Worm (Caenorhabditis elegans): Measurements from ENCODE around the gene B0024.4.

B0024.4 gene

ce11 chrV:10323537-10323936 is 26.3 kb downstream of the B0024.4 start:
- TF ChIP-seq mab-5 (tag; optimal IDR thresholded peaks at IDR 0.05) (no peak), sem-2 (GFP tag; optimal IDR thresholded peaks at IDR 0.05) (no peak), sptf-1 (tag; optimal IDR thresholded peaks at IDR 0.05) (no peak), lsy-2 (tag; optimal IDR thresholded peaks at IDR 0.05) (no peak), snpc-4 (tag; optimal IDR thresholded peaks at IDR 0.05) (no peak), ceh-83 (GFP tag; optimal IDR thresholded peaks at IDR 0.05) (no peak), pha-4 (tag; optimal IDR thresholded peaks at IDR 0.05) (no peak), ztf-11 (tag; optimal IDR thresholded peaks at IDR 0.05) (no peak), mep-1 (tag; optimal IDR thresholded peaks at IDR 0.05) (no peak), unc-120 (tag; optimal IDR thresholded peaks at IDR 0.05; ENCODE audit: poor library complexity, severe bottlenecking) (no peak), bed-3 (GFP tag; optimal IDR thresholded peaks at IDR 0.05) (no peak), elt-3 (tag; optimal IDR thresholded peaks at IDR 0.05) (no peak), nhr-28 (tag; optimal IDR thresholded peaks at IDR 0.05) (no peak), unc-62 (GFP tag; optimal IDR thresholded peaks at IDR 0.05) (no peak), mls-2 (tag; optimal IDR thresholded peaks at IDR 0.05) (no peak), drap-1 (GFP tag; optimal IDR thresholded peaks at IDR 0.05) (no peak), hlh-1 (tag; optimal IDR thresholded peaks at IDR 0.05) (no peak), nhr-237 (tag; optimal IDR thresholded peaks at IDR 0.05) (no peak)

ce11 chrV:10328080-10328479 is 30.9 kb downstream of the B0024.4 start:
- TF ChIP-seq mab-5 (tag; optimal IDR thresholded peaks at IDR 0.05), result no peak
- TF ChIP-seq flh-1 (GFP tag; optimal IDR thresholded peaks at IDR 0.05), result no peak
- TF ChIP-seq sptf-1 (tag; optimal IDR thresholded peaks at IDR 0.05), result no peak
- TF ChIP-seq ztf-11 (tag; optimal IDR thresholded peaks at IDR 0.05), result no peak
- no peak for TF ChIP-seq elt-3 (tag; optimal IDR thresholded peaks at IDR 0.05)
- TF ChIP-seq unc-39 (tag; optimal IDR thresholded peaks at IDR 0.05), result no peak
- TF ChIP-seq nhr-28 (tag; optimal IDR thresholded peaks at IDR 0.05), result no peak
- TF ChIP-seq nhr-76 (tag; optimal IDR thresholded peaks at IDR 0.05), result no peak
- no peak for TF ChIP-seq ceh-39 (tag; optimal IDR thresholded peaks at IDR 0.05)
- TF ChIP-seq unc-62 (GFP tag; optimal IDR thresholded peaks at IDR 0.05), result no peak
- no peak for TF ChIP-seq tbx-8 (GFP tag; optimal IDR thresholded peaks at IDR 0.05)
- no peak for TF ChIP-seq zip-8 (tag; optimal IDR thresholded peaks at IDR 0.05)
- no peak for TF ChIP-seq lin-32 (GFP tag; optimal IDR thresholded peaks at IDR 0.05)
- no peak for TF ChIP-seq nhr-12 (tag; optimal IDR thresholded peaks at IDR 0.05)
- no peak for TF ChIP-seq mep-1 (tag; optimal IDR thresholded peaks at IDR 0.05)
- no peak for TF ChIP-seq ces-1 (GFP tag; optimal IDR thresholded peaks at IDR 0.05)
- no peak for TF ChIP-seq ceh-83 (GFP tag; optimal IDR thresholded peaks at IDR 0.05)
- no peak for TF ChIP-seq M03D4.4 (tag; optimal IDR thresholded peaks at IDR 0.05)

- TF ChIP-seq bed-3 (GFP tag; optimal IDR thresholded peaks at IDR 0.05) (no peak), lsy-2 (tag; optimal IDR thresholded peaks at IDR 0.05) (no peak), tbx-8 (GFP tag; optimal IDR thresholded peaks at IDR 0.05) (no peak), elt-3 (tag; optimal IDR thresholded peaks at IDR 0.05) (no peak), unc-62 (GFP tag; optimal IDR thresholded peaks at IDR 0.05) (no peak), ceh-83 (GFP tag; optimal IDR thresholded peaks at IDR 0.05) (no peak), M03D4.4 (tag; optimal IDR thresholded peaks at IDR 0.05) (no peak)
Observed at ce11 chrV:10332012-10332411, 34.8 kb downstream of the B0024.4 start, which contains the start of gene crm-1. Gene crm-1 (minus strand): TSS chrV:10332112.

ce11 chrV:10333843-10334242 is 36.6 kb downstream of the B0024.4 start:
- no peak for TF ChIP-seq zip-8 (tag; optimal IDR thresholded peaks at IDR 0.05)
- TF ChIP-seq nhr-12 (tag; optimal IDR thresholded peaks at IDR 0.05), result no peak
- TF ChIP-seq mep-1 (tag; optimal IDR thresholded peaks at IDR 0.05), result no peak
- TF ChIP-seq elt-1 (tag; optimal IDR thresholded peaks at IDR 0.05; ENCODE audit: borderline replicate concordance, insufficient read depth), result no peak
- no peak for TF ChIP-seq M03D4.4 (tag; optimal IDR thresholded peaks at IDR 0.05)
- no peak for TF ChIP-seq ces-1 (GFP tag; optimal IDR thresholded peaks at IDR 0.05)
- no peak for TF ChIP-seq nhr-28 (tag; optimal IDR thresholded peaks at IDR 0.05)
- no peak for TF ChIP-seq unc-120 (tag; optimal IDR thresholded peaks at IDR 0.05; ENCODE audit: poor library complexity, severe bottlenecking)
- TF ChIP-seq unc-62 (GFP tag; optimal IDR thresholded peaks at IDR 0.05), result no peak
- TF ChIP-seq ham-2 (GFP tag; optimal IDR thresholded peaks at IDR 0.05), result no peak
- TF ChIP-seq nhr-2 (tag; optimal IDR thresholded peaks at IDR 0.05), result no peak
- TF ChIP-seq hlh-1 (tag; optimal IDR thresholded peaks at IDR 0.05), result no peak
- TF ChIP-seq mab-5 (tag; optimal IDR thresholded peaks at IDR 0.05), result no peak
- TF ChIP-seq mls-2 (tag; optimal IDR thresholded peaks at IDR 0.05), result no peak
- no peak for TF ChIP-seq ztf-11 (tag; optimal IDR thresholded peaks at IDR 0.05)
- TF ChIP-seq unc-39 (tag; optimal IDR thresholded peaks at IDR 0.05), result no peak
- no peak for TF ChIP-seq ceh-39 (tag; optimal IDR thresholded peaks at IDR 0.05)
- TF ChIP-seq pha-4 (tag; optimal IDR thresholded peaks at IDR 0.05), result no peak
- no peak for TF ChIP-seq bed-3 (GFP tag; optimal IDR thresholded peaks at IDR 0.05)

Measured in whole organism, mixed stage, embryonic.